Worm (Caenorhabditis elegans) whole organism, young adult: Measurements from ENCODE around the gene T04F3.1.

Experiments
- D2030.7 ChIP-seq: fragments of 200-800 bp; sonication (Bioruptor generic); IDR thresholded peaks from 2 replicates; pipeline ENCODE4 v1.3.6; 2022; ENCODE audit warnings: missing genetic modification reagents, missing genetic modification characterization, missing compliant biosample characterization
- F22D6.2 ChIP-seq: sonication (generic microtip); optimal IDR thresholded peaks from 2 replicates; lab custom pipeline; 2016; ENCODE audit warnings: mild to moderate bottlenecking, missing genetic modification characterization, missing compliant biosample characterization
- F33H1.4 ChIP-seq: fragments of 200-800 bp; sonication (Bioruptor generic); IDR thresholded peaks from 2 replicates; pipeline ENCODE4 v1.3.6; 2022; ENCODE audit warnings: missing genetic modification reagents, missing genetic modification characterization, missing compliant biosample characterization
- F37B4.10 ChIP-seq: fragments of 200-800 bp; sonication (Bioruptor generic); IDR thresholded peaks from 2 replicates; pipeline ENCODE4 v1.3.6; 2022; ENCODE audit warnings: missing genetic modification characterization, missing compliant biosample characterization
- Y67H2A.10 ChIP-seq: fragments of 200-800 bp; sonication (Bioruptor generic); conservative IDR thresholded peaks from 2 replicates; pipeline ENCODE4 v1.3.6; 2022; ENCODE audit warnings: missing genetic modification reagents, missing genetic modification characterization, missing compliant biosample characterization
- Y95B8A.8 ChIP-seq: fragments of 200-800 bp; sonication (Bioruptor generic); IDR thresholded peaks from 2 replicates; pipeline ENCODE4 v1.3.6; 2022; ENCODE audit warnings: missing genetic modification reagents, missing genetic modification characterization, missing compliant biosample characterization
- akir-1 ChIP-seq: fragments of 200-800 bp; sonication (Bioruptor generic); optimal IDR thresholded peaks from 2 replicates; lab custom pipeline; 2018; ENCODE audit warnings: mild to moderate bottlenecking, missing genetic modification characterization, moderate library complexity, missing compliant biosample characterization
- aptf-3 ChIP-seq: fragments of 200-800 bp; sonication (Bioruptor generic); IDR thresholded peaks from 2 replicates; pipeline ENCODE4 v1.3.6; 2022; ENCODE audit warnings: missing genetic modification characterization, missing compliant biosample characterization
- attf-3 ChIP-seq: fragments of 200-800 bp; sonication (Bioruptor generic); conservative IDR thresholded peaks from 2 replicates; pipeline ENCODE4 v1.3.6; 2022; ENCODE audit warnings: missing genetic modification reagents, missing genetic modification characterization, missing compliant biosample characterization
- bed-2 ChIP-seq: fragments of 200-800 bp; sonication (Bioruptor generic); IDR thresholded peaks from 2 replicates; pipeline ENCODE4 v1.3.6; 2022; ENCODE audit warnings: missing genetic modification reagents, missing genetic modification characterization, missing compliant biosample characterization
- dpl-1 ChIP-seq: fragments of 150-350 bp; optimal IDR thresholded peaks from 2 replicates; lab custom pipeline; 2014; ENCODE audit warnings: missing biosample characterization, missing genetic modification reagents, missing genetic modification characterization
- him-1 ChIP-seq: sonication (generic microtip); optimal IDR thresholded peaks from 2 replicates; lab custom pipeline; 2016; ENCODE audit warnings: missing genotype, missing genetic modification reagents, missing genetic modification characterization, missing compliant biosample characterization
- hlh-12 ChIP-seq: sonication (generic microtip); optimal IDR thresholded peaks from 2 replicates; lab custom pipeline; 2016; ENCODE audit warnings: missing genetic modification characterization, missing compliant biosample characterization
- hmg-1.2 ChIP-seq: fragments of 200-800 bp; sonication (Bioruptor generic); IDR thresholded peaks from 2 replicates; pipeline ENCODE4 v1.3.6; 2022; ENCODE audit warnings: missing genetic modification reagents, missing genetic modification characterization, missing compliant biosample characterization
- hmg-20 ChIP-seq: fragments of 200-800 bp; sonication (Bioruptor generic); IDR thresholded peaks from 2 replicates; pipeline ENCODE4 v1.3.6; 2022; ENCODE audit warnings: missing genetic modification reagents, missing genetic modification characterization, missing compliant biosample characterization
- hrde-1 ChIP-seq: sonication (generic microtip); optimal IDR thresholded peaks from 2 replicates; lab custom pipeline; 2016; ENCODE audit warnings: missing genetic modification characterization, mild to moderate bottlenecking, missing compliant biosample characterization, moderate library complexity, missing genotype, missing genetic modification reagents, borderline replicate concordance
- hsf-1 ChIP-seq: fragments of 200-800 bp; sonication (Bioruptor generic); IDR thresholded peaks from 2 replicates; pipeline ENCODE4 v1.3.6; 2022; ENCODE audit warnings: missing genetic modification reagents, missing genetic modification characterization, missing compliant biosample characterization
- lin-54 ChIP-seq: fragments of 200-800 bp; sonication (Bioruptor generic); optimal IDR thresholded peaks from 2 replicates; lab custom pipeline; 2018; ENCODE audit warnings: mild to moderate bottlenecking, missing genetic modification characterization, missing compliant biosample characterization
- lir-1 ChIP-seq: fragments of 200-800 bp; sonication (Bioruptor generic); conservative IDR thresholded peaks from 2 replicates; pipeline ENCODE4 v1.3.6; 2022; ENCODE audit warnings: missing genetic modification reagents, missing genetic modification characterization, missing compliant biosample characterization
- mcd-1 ChIP-seq: fragments of 200-800 bp; sonication (Bioruptor generic); IDR thresholded peaks from 2 replicates; pipeline ENCODE4 v1.3.6; 2022; ENCODE audit warnings: missing genetic modification reagents, missing genetic modification characterization, missing compliant biosample characterization
- mes-4 ChIP-seq: sonication (generic microtip); optimal IDR thresholded peaks from 2 replicates; lab custom pipeline; 2016; ENCODE audit warnings: missing genotype, missing genetic modification characterization, missing compliant biosample characterization
- nfya-1 ChIP-seq: sonication (generic microtip); optimal IDR thresholded peaks from 2 replicates; lab custom pipeline; 2017; ENCODE audit warnings: antibody characterized with exemption, missing compliant biosample characterization, missing genetic modification characterization, borderline replicate concordance; ENCODE audit not compliant: insufficient read depth
- nfyb-1 ChIP-seq: fragments of 200-800 bp; sonication (Bioruptor generic); IDR thresholded peaks from 2 replicates; pipeline ENCODE4 v1.3.6; 2022; ENCODE audit warnings: missing genetic modification reagents, missing genetic modification characterization, missing compliant biosample characterization
- nhr-80 ChIP-seq: sonication (generic microtip); optimal IDR thresholded peaks from 2 replicates; lab custom pipeline; 2016; ENCODE audit warnings: missing genetic modification characterization, missing compliant biosample characterization
- pbrm-1 ChIP-seq: fragments of 200-800 bp; sonication (Bioruptor generic); IDR thresholded peaks from 2 replicates; pipeline ENCODE4 v1.3.6; 2022; ENCODE audit warnings: missing genetic modification reagents, missing genetic modification characterization, missing compliant biosample characterization
- pha-4 ChIP-seq: fragments of 150-350 bp; sonication (generic microtip); optimal IDR thresholded peaks from 2 replicates; lab custom pipeline; 2014; ENCODE audit warnings: missing biosample characterization, missing genetic modification reagents, missing genetic modification characterization
- snpc-1.1 ChIP-seq: sonication (generic microtip); optimal IDR thresholded peaks from 2 replicates; lab custom pipeline; 2017; ENCODE audit warnings: missing genetic modification characterization, mild to moderate bottlenecking, missing compliant biosample characterization, antibody characterized with exemption, moderate library complexity, missing genotype, missing genetic modification reagents; ENCODE audit not compliant: insufficient read depth
- snpc-3.4 ChIP-seq: sonication (generic microtip); optimal IDR thresholded peaks from 2 replicates; lab custom pipeline; 2017; ENCODE audit warnings: missing genetic modification characterization, mild to moderate bottlenecking, missing compliant biosample characterization, antibody characterized with exemption, moderate library complexity, missing genotype, missing genetic modification reagents
- snpc-4 ChIP-seq, 5 experiments: fragments of 150-350 bp in 1 of 5; sonication (generic microtip) in 4 of 5; optimal IDR thresholded peaks; 2 replicates each; lab custom pipeline; 2014 to 2018; ENCODE audit warnings: missing genetic modification characterization in 5 of 5, missing biosample characterization in 3 of 5, antibody characterized with exemption in 2 of 5, mild to moderate bottlenecking in 2 of 5, missing compliant biosample characterization in 2 of 5, missing genotype in 2 of 5, moderate library complexity in 2 of 5, missing genetic modification reagents in 1 of 5
- tbp1 ChIP-seq: fragments of 200-800 bp; sonication (Bioruptor generic); optimal IDR thresholded peaks from 2 replicates; lab custom pipeline; 2018; ENCODE audit warnings: mild to moderate bottlenecking, missing genetic modification characterization, missing compliant biosample characterization
- xnd-1 ChIP-seq: sonication (generic microtip); optimal IDR thresholded peaks from 2 replicates; lab custom pipeline; 2016; ENCODE audit warnings: missing genotype, missing genetic modification reagents, missing genetic modification characterization, missing compliant biosample characterization
- zfh-2 ChIP-seq: fragments of 200-800 bp; sonication (Bioruptor generic); conservative IDR thresholded peaks from 2 replicates; pipeline ENCODE4 v1.3.6; 2022; ENCODE audit warnings: missing genetic modification reagents, missing genetic modification characterization, missing compliant biosample characterization
- ztf-26 ChIP-seq: sonication (generic microtip); optimal IDR thresholded peaks from 2 replicates; lab custom pipeline; 2017; ENCODE audit warnings: missing genetic modification characterization, missing compliant biosample characterization

Gene T04F3.1

DNA sequence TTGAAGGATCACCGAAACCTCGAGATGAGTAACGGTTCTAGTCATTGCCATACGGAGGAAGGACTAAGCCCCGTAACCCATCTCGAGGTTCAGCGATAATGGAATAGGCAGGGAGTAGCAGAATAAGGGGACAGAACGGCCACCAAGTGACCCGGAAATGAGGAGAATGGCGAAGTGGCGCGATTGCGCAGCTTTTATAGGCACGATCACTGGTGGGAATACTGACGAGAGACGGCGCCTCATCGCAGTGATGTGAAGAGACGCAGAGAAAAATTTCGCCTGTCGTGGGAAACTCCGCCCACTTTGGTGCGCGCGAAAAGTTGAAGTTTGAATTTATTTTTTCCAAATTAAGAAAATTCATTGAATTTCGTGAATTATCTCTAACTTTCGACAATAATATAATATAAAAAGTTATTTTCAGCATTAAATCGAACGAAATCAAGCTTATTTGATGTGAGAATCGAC, 30.2 kb downstream of the T04F3.1 start, which contains the start of gene F55A11.4 (continued):
- TF ChIP-seq F22D6.2 = no peak
- TF ChIP-seq nhr-80 = no peak
- peak; percentile 70 for TF ChIP-seq lin-54 (GFP tag; lab: Kevin White, UChicago)
- no peak for TF ChIP-seq hlh-12 (tag; lab: Kevin White, UChicago)
- no peak for TF ChIP-seq zfh-2
- no peak for TF ChIP-seq snpc-4 (GFP tag; optimal IDR thresholded peaks at IDR 0.05; lab: Kevin White, UChicago)
- peak in 2 of 4 experiments; percentile 28 to 31 for TF ChIP-seq snpc-4 (tag; optimal IDR thresholded peaks at IDR 0.05; lab: Kevin White, UChicago)
- TF ChIP-seq hrde-1 (tag; lab: Kevin White, UChicago) = peak; percentile 16
- peak; percentile 38; the same call in 1 of the 2 replicates for TF ChIP-seq pbrm-1 (GFP tag; lab: Robert Waterston, UW)
- TF ChIP-seq snpc-1.1 (tag; lab: Kevin White, UChicago) = peak; percentile 4
- peak; percentile 44 for TF ChIP-seq snpc-3.4 (tag; lab: Kevin White, UChicago)
- peak; percentile 57 for TF ChIP-seq mcd-1 (GFP tag; lab: Robert Waterston, UW)
- peak; percentile 99 for TF ChIP-seq hmg-1.2 (GFP tag; lab: Robert Waterston, UW)
- TF ChIP-seq akir-1 (GFP tag; lab: Kevin White, UChicago) = no peak
- TF ChIP-seq hsf-1 = peak; percentile 32; the same call in 1 of the 2 replicates
- TF ChIP-seq aptf-3 = peak; percentile 52; the same call in 1 of the 2 replicates
- TF ChIP-seq F33H1.4 (GFP tag; lab: Robert Waterston, UW) = peak; percentile 26
- TF ChIP-seq dpl-1 = peak; percentile 26
- peak; percentile 27 for TF ChIP-seq him-1 (tag; lab: Kevin White, UChicago)
- TF ChIP-seq tbp1 = peak; percentile 43
- TF ChIP-seq nfyb-1 = no peak
- no peak for TF ChIP-seq nfya-1 (tag; lab: Kevin White, UChicago)
- peak; percentile 38 for TF ChIP-seq xnd-1 (tag; lab: Kevin White, UChicago)

DNA sequence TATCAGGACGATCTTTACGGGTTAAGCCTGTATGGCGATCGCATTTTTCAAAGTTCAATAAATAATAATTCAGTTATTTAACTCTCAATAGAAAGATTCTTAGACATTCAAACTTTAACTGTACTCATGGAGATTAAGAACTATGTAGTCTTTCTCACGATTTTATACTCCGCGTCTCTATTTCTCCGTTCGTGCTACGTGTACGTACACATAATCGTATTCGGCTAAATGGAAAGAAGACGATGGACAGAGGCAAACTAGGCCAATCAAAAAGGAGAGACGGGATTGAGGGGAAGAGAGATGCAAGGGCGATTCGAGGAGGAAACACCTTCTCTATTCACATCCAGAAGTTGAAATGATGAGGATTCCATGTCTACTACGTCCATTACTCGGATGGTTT, 33.6 kb downstream of the T04F3.1 start, which contains the start of gene bus-18:
TSS of gene bus-18 (plus strand) at position 301 of the 400 bp plus-strand sequence.
- TF ChIP-seq lir-1 (GFP tag; lab: Robert Waterston, UW) (no peak), ztf-26 (no peak), pha-4 (no peak), bed-2 (GFP tag; lab: Robert Waterston, UW) (no peak)

DNA sequence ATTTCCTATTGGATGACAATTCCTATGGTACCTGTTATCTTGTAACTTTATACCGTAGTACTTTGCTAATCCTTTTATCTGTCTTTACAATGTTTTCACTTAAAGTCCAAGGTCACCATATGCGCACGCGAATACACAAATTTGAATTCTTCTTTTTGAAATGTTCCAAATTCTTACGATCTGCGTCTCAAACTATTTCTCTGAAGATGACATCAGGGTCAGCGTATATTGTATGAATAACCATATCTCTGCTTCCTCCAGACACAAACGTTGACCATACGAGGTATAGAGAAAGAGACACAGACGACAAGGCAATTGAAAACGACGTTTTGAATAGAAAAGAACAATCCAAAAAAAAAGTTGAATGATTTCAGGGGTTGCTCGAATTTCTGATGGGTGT, 34.1 kb downstream of the T04F3.1 start:
- TF ChIP-seq D2030.7 (GFP tag; lab: Robert Waterston, UW) (no peak), nhr-80 (peak; percentile 14), Y67H2A.10 (GFP tag; lab: Robert Waterston, UW) (no peak)

DNA sequence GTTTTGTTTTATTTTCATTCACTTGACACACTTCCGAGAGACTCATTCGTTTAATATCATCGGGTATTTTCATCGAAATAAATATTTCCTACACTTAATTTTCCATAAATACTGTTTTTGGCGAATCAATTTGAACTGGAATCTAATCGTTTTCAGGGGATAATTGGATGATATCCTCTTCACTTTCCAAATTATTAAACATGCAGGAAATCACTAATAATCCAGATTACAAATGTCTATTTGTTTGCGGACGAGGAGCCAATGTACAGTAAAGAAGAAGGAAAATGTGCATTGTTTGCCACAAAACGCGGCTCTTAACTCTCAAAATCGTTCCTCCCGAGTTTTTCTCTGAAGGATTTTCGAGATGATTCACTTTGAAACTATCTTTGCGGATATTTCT, 36.7 kb downstream of the T04F3.1 start, which contains the start of gene F55A11.6:
TSS of gene F55A11.6 (plus strand) at position 301 of the 400 bp plus-strand sequence.
- TF ChIP-seq mes-4 (tag; lab: Kevin White, UChicago) (no peak), F37B4.10 (GFP tag; lab: Robert Waterston, UW) (no peak), him-1 (tag; lab: Kevin White, UChicago) (no peak), attf-3 (GFP tag; lab: Robert Waterston, UW) (no peak), Y95B8A.8 (GFP tag; lab: Robert Waterston, UW) (no peak), hmg-20 (GFP tag; lab: Robert Waterston, UW) (no peak)
